Worm (Caenorhabditis elegans): ENCODE results near the gene srx-87.

Gene srx-87

DNA sequence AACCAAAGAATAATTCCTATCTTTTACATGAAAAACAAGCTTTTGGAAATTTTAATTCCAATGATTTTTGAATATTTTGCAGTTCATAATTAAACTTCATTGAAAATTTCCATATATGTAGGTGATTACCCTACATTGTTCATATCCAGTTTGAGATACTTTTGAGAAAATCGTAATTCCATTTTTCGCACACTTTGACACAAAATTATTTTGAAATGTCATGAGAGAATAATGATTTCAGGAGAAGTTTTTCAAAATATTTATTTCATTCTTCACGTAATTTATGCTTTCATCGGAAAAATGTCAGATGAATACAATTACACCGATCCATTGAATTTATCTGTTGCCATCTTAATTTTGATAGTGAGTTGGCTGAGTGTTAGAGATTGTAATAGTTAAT lies 18.5 kb downstream of the srx-87 start, which contains the start of gene srx-88:
Gene srx-88 (plus strand): TSS at position 301 of the 400 bp plus-strand sequence.
- TF ChIP-seq jun-1 (tag; optimal IDR thresholded peaks at IDR 0.05) (no peak), ceh-16 (tag; optimal IDR thresholded peaks at IDR 0.05) (no peak), snpc-4 (tag; optimal IDR thresholded peaks at IDR 0.05) (no peak), zag-1 (tag; optimal IDR thresholded peaks at IDR 0.05) (no peak), tbx-2 (tag; optimal IDR thresholded peaks at IDR 0.05) (no peak), ZK546.5 (tag; optimal IDR thresholded peaks at IDR 0.05) (no peak), nhr-67 (tag; optimal IDR thresholded peaks at IDR 0.05) (no peak), unc-62 (GFP tag; optimal IDR thresholded peaks at IDR 0.05) (no peak), ztf-4 (tag; optimal IDR thresholded peaks at IDR 0.05) (no peak), fkh-10 (GFP tag; optimal IDR thresholded peaks at IDR 0.05) (no peak), ztf-11 (tag; optimal IDR thresholded peaks at IDR 0.05) (no peak), nhr-77 (tag; optimal IDR thresholded peaks at IDR 0.05) (no peak), fkh-2 (tag; optimal IDR thresholded peaks at IDR 0.05) (no peak), daf-12 (tag; optimal IDR thresholded peaks at IDR 0.05) (no peak)

DNA sequence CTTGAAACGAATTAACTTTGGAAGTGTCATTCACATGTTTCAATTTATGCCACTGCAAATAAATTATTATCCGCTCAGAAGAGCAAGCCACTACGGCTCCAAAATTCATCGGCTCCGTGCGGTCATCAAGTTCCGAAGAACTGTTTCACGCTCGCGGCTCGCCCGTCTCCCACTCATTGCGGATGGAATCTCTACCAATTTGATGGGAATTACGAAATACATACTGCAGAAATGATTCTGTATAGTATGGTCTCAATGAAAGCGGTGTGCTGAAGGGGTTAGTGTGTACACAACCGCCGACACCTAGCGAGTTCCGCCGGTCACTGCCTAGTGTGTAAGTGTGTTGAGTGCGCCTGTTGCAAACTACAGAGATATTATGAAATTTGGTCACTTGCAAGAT lies 20.4 kb downstream of the srx-87 start:
- TF ChIP-seq nhr-12 (tag; optimal IDR thresholded peaks at IDR 0.05): no peak
- no peak for TF ChIP-seq nhr-76 (tag; optimal IDR thresholded peaks at IDR 0.05)
- TF ChIP-seq hmg-11 (tag; optimal IDR thresholded peaks at IDR 0.05): no peak
- peak; percentile 5 for TF ChIP-seq nfya-1 (tag; optimal IDR thresholded peaks at IDR 0.05; ENCODE audit: insufficient read depth)
- TF ChIP-seq fos-1 (tag; optimal IDR thresholded peaks at IDR 0.05): no peak
- TF ChIP-seq egl-27 (tag; optimal IDR thresholded peaks at IDR 0.05): no peak
- TF ChIP-seq sea-2 (GFP tag; optimal IDR thresholded peaks at IDR 0.05): no peak
- TF ChIP-seq lin-39 (tag; optimal IDR thresholded peaks at IDR 0.05): no peak
- TF ChIP-seq lsy-12 (tag; optimal IDR thresholded peaks at IDR 0.05): no peak
- TF ChIP-seq nhr-28 (tag; optimal IDR thresholded peaks at IDR 0.05): no peak
- TF ChIP-seq tbx-2 (tag; optimal IDR thresholded peaks at IDR 0.05): no peak
- TF ChIP-seq nhr-23 (tag; optimal IDR thresholded peaks at IDR 0.05): no peak
- TF ChIP-seq ZK546.5 (tag; optimal IDR thresholded peaks at IDR 0.05): no peak
- TF ChIP-seq snpc-4 (tag; optimal IDR thresholded peaks at IDR 0.05): peak; percentile 95
- no peak for TF ChIP-seq unc-62 (GFP tag; optimal IDR thresholded peaks at IDR 0.05)
- TF ChIP-seq elt-3 (tag; optimal IDR thresholded peaks at IDR 0.05): peak in 1 of 3 experiments; percentile 57
- TF ChIP-seq fkh-10 (GFP tag; optimal IDR thresholded peaks at IDR 0.05): no peak
- peak; percentile 34 for TF ChIP-seq pqm-1 (tag; optimal IDR thresholded peaks at IDR 0.05)
- no peak for TF ChIP-seq unc-39 (tag; optimal IDR thresholded peaks at IDR 0.05)
- TF ChIP-seq ama-1 (optimal IDR thresholded peaks at IDR 0.05): peak; percentile 60
- no peak for TF ChIP-seq elt-1 (tag; optimal IDR thresholded peaks at IDR 0.05)
- no peak for TF ChIP-seq aly-2 (tag; optimal IDR thresholded peaks at IDR 0.05)
- no peak for TF ChIP-seq ceh-16 (tag; optimal IDR thresholded peaks at IDR 0.05)
- TF ChIP-seq jun-1 (tag; optimal IDR thresholded peaks at IDR 0.05): no peak
- TF ChIP-seq ceh-82 (tag; optimal IDR thresholded peaks at IDR 0.05): peak; percentile 40
- TF ChIP-seq ceh-9 (tag; optimal IDR thresholded peaks at IDR 0.05): no peak
- TF ChIP-seq nhr-77 (tag; optimal IDR thresholded peaks at IDR 0.05): peak; percentile 18
- TF ChIP-seq daf-12 (tag; optimal IDR thresholded peaks at IDR 0.05): no peak
- TF ChIP-seq mdl-1 (tag; optimal IDR thresholded peaks at IDR 0.05): no peak
- TF ChIP-seq ceh-28 (tag; optimal IDR thresholded peaks at IDR 0.05): no peak
- TF ChIP-seq R02D3.7 (tag; optimal IDR thresholded peaks at IDR 0.05): no peak
- TF ChIP-seq lin-15B (tag; optimal IDR thresholded peaks at IDR 0.05): no peak
- TF ChIP-seq nhr-43 (tag; optimal IDR thresholded peaks at IDR 0.05; ENCODE audit: poor library complexity, severe bottlenecking): peak; percentile 74
- TF ChIP-seq nhr-237 (tag; optimal IDR thresholded peaks at IDR 0.05): no peak
- TF ChIP-seq nhr-25 (tag; optimal IDR thresholded peaks at IDR 0.05): peak; percentile 41
- TF ChIP-seq nhr-11 (tag; optimal IDR thresholded peaks at IDR 0.05): no peak
- TF ChIP-seq elt-2 (tag; optimal IDR thresholded peaks at IDR 0.05): peak; percentile 16
- TF ChIP-seq skn-1 (tag; optimal IDR thresholded peaks at IDR 0.05): no peak
- TF ChIP-seq fkh-2 (tag; optimal IDR thresholded peaks at IDR 0.05): no peak
- TF ChIP-seq mml-1 (tag; optimal IDR thresholded peaks at IDR 0.05): no peak
- TF ChIP-seq nhr-67 (tag; optimal IDR thresholded peaks at IDR 0.05): no peak
- TF ChIP-seq ztf-4 (tag; optimal IDR thresholded peaks at IDR 0.05): no peak
- no peak for TF ChIP-seq egl-5 (tag; optimal IDR thresholded peaks at IDR 0.05)
- no peak for TF ChIP-seq eor-1 (tag; optimal IDR thresholded peaks at IDR 0.05)
- TF ChIP-seq ztf-11 (tag; optimal IDR thresholded peaks at IDR 0.05): no peak
- TF ChIP-seq zag-1 (tag; optimal IDR thresholded peaks at IDR 0.05): no peak
- TF ChIP-seq pha-4 (tag; optimal IDR thresholded peaks at IDR 0.05): no peak

All from whole organism, L3 larva.